Fruit fly (Drosophila melanogaster) whole organism, embryonic: ENCODE measurements around the gene Agpat1.
A peak's percentile ranks its signal among the peaks of the same experiment; 100 is the strongest.

Experiments
- Aef1 ChIP-seq: fragments of 200-800 bp; sonication (Bioruptor generic); IDR thresholded peaks from 3 replicates; pipeline ENCODE4 v1.3.6; 2022; ENCODE audit warnings: missing biosample characterization, missing genetic modification characterization
- Atf3 ChIP-seq: fragments of 200-800 bp; sonication (Bioruptor generic); optimal IDR thresholded peaks from 3 replicates; lab custom pipeline; 2016; ENCODE audit warnings: missing biosample characterization, missing genetic modification characterization
- B-H2 ChIP-seq: fragments of 200-800 bp; sonication (Bioruptor generic); optimal IDR thresholded peaks from 2 replicates; lab custom pipeline; 2018; ENCODE audit warnings: missing biosample characterization, mild to moderate bottlenecking, missing genetic modification characterization
- BEAF-32 ChIP-seq: fragments of 200-800 bp; sonication (Bioruptor generic); optimal IDR thresholded peaks from 3 replicates; lab custom pipeline; 2017; ENCODE audit warnings: missing biosample characterization, missing genetic modification characterization, mild to moderate bottlenecking, moderate library complexity, missing genetic modification reagents
- CG10321 ChIP-seq: fragments of 200-800 bp; sonication (Bioruptor generic); IDR thresholded peaks from 2 replicates; pipeline ENCODE4 v1.3.6; 2022; ENCODE audit warnings: missing biosample characterization, missing genetic modification characterization
- CG10959 ChIP-seq: fragments of 200-800 bp; sonication (Bioruptor generic); IDR thresholded peaks from 2 replicates; pipeline ENCODE4 v1.3.6; 2022; ENCODE audit warnings: missing biosample characterization, missing genetic modification characterization
- CG11695 ChIP-seq: fragments of 200-800 bp; sonication (Bioruptor generic); IDR thresholded peaks from 3 replicates; pipeline ENCODE4 v1.3.6; 2022; ENCODE audit warnings: missing biosample characterization, missing genetic modification characterization
- CG11696 ChIP-seq: fragments of 200-800 bp; sonication (Bioruptor generic); IDR thresholded peaks from 2 replicates; pipeline ENCODE4 v1.3.6; 2022; ENCODE audit warnings: missing biosample characterization, missing genetic modification characterization
- CG12236 ChIP-seq: fragments of 200-800 bp; sonication (Bioruptor generic); optimal IDR thresholded peaks from 2 replicates; lab custom pipeline; 2016; ENCODE audit warnings: missing biosample characterization, missing genetic modification characterization
- CG12942 ChIP-seq: fragments of 200-800 bp; sonication (Bioruptor generic); optimal IDR thresholded peaks from 3 replicates; lab custom pipeline; 2016; ENCODE audit warnings: missing biosample characterization, missing genetic modification characterization
- CG13894 ChIP-seq: fragments of 200-800 bp; sonication (Bioruptor generic); optimal IDR thresholded peaks from 3 replicates; lab custom pipeline; 2018; ENCODE audit warnings: missing biosample characterization, mild to moderate bottlenecking, missing genetic modification characterization, moderate library complexity
- CG14965 ChIP-seq: fragments of 200-800 bp; sonication (Bioruptor generic); optimal IDR thresholded peaks from 2 replicates; lab custom pipeline; 2016; ENCODE audit warnings: missing biosample characterization, missing genetic modification characterization, borderline replicate concordance
- CG15073 ChIP-seq: fragments of 200-800 bp; sonication (Bioruptor generic); optimal IDR thresholded peaks from 2 replicates; lab custom pipeline; 2016; ENCODE audit warnings: missing biosample characterization, missing genetic modification characterization
- CG1529 ChIP-seq: fragments of 200-800 bp; sonication (Bioruptor generic); optimal IDR thresholded peaks from 3 replicates; lab custom pipeline; 2018; ENCODE audit warnings: missing biosample characterization, missing genetic modification characterization
- CG16779 ChIP-seq: fragments of 200-800 bp; sonication (Bioruptor generic); IDR thresholded peaks from 2 replicates; pipeline ENCODE4 v1.3.6; 2022; ENCODE audit warnings: missing biosample characterization, missing genetic modification characterization
- CG18476 ChIP-seq: fragments of 200-800 bp; sonication (Bioruptor generic); optimal IDR thresholded peaks from 2 replicates; lab custom pipeline; 2016; ENCODE audit warnings: missing biosample characterization, mild to moderate bottlenecking, missing genetic modification characterization
- CG2712 ChIP-seq: fragments of 200-800 bp; optimal IDR thresholded peaks from 3 replicates; lab custom pipeline; 2019; ENCODE audit warnings: missing biosample characterization, mild to moderate bottlenecking, missing genetic modification characterization, moderate library complexity
- CG2889 ChIP-seq: fragments of 200-800 bp; sonication (Bioruptor generic); IDR thresholded peaks from 3 replicates; pipeline ENCODE4 v1.3.6; 2022; ENCODE audit warnings: missing biosample characterization, missing genetic modification characterization
- CG30403 ChIP-seq: fragments of 200-800 bp; sonication (Bioruptor generic); optimal IDR thresholded peaks from 3 replicates; lab custom pipeline; 2016; ENCODE audit warnings: missing biosample characterization, missing genetic modification characterization
- CG33213 ChIP-seq: fragments of 200-800 bp; sonication (Bioruptor generic); optimal IDR thresholded peaks from 3 replicates; lab custom pipeline; 2016; ENCODE audit warnings: missing biosample characterization, missing genetic modification characterization
- CG34376 ChIP-seq: fragments of 200-800 bp; sonication (Bioruptor generic); optimal IDR thresholded peaks from 2 replicates; lab custom pipeline; 2018; ENCODE audit warnings: missing biosample characterization, mild to moderate bottlenecking, missing genetic modification characterization
- CG3726 ChIP-seq: fragments of 200-800 bp; sonication (Bioruptor generic); IDR thresholded peaks from 3 replicates; pipeline ENCODE4, ENCODE4 v1.3.6; 2022; ENCODE audit warnings: missing biosample characterization, missing genetic modification characterization
- CG3847 ChIP-seq: fragments of 200-800 bp; sonication (Bioruptor generic); IDR thresholded peaks from 2 replicates; pipeline ENCODE4 v1.3.6; 2022; ENCODE audit warnings: missing biosample characterization, missing genetic modification characterization
- CG42726 ChIP-seq: fragments of 200-800 bp; sonication (Bioruptor generic); IDR thresholded peaks from 2 replicates; pipeline ENCODE4 v1.3.6; 2022; ENCODE audit warnings: missing biosample characterization, missing genetic modification characterization; ENCODE audit not compliant: partially characterized antibody
- CG4360 ChIP-seq: fragments of 200-800 bp; sonication (Bioruptor generic); IDR thresholded peaks from 2 replicates; pipeline ENCODE4 v1.3.6; 2022; ENCODE audit warnings: missing biosample characterization, missing genetic modification characterization
- CG6689 ChIP-seq: fragments of 200-800 bp; sonication (Bioruptor generic); IDR thresholded peaks from 2 replicates; pipeline ENCODE4 v1.3.6; 2022; ENCODE audit warnings: missing biosample characterization, missing genetic modification characterization
- CG8359 ChIP-seq: fragments of 200-800 bp; sonication (Bioruptor generic); optimal IDR thresholded peaks from 2 replicates; lab custom pipeline; 2017; ENCODE audit warnings: missing biosample characterization, mild to moderate bottlenecking, missing genetic modification characterization, borderline replicate concordance
- Deaf1 ChIP-seq: fragments of 200-800 bp; optimal IDR thresholded peaks from 3 replicates; lab custom pipeline; 2019; ENCODE audit warnings: missing biosample characterization, mild to moderate bottlenecking, missing genetic modification characterization, moderate library complexity
- Doc2 ChIP-seq: fragments of 200-800 bp; sonication (Bioruptor generic); IDR thresholded peaks from 2 replicates; pipeline ENCODE4 v1.3.6; 2022; ENCODE audit warnings: missing biosample characterization, missing genetic modification characterization
- Fer1 ChIP-seq: fragments of 200-800 bp; sonication (Bioruptor generic); optimal IDR thresholded peaks from 2 replicates; lab custom pipeline; 2017; ENCODE audit warnings: missing biosample characterization, mild to moderate bottlenecking, missing genetic modification characterization
- HHEX ChIP-seq: fragments of 200-800 bp; sonication (Bioruptor generic); optimal IDR thresholded peaks from 3 replicates; lab custom pipeline; 2017; ENCODE audit warnings: missing biosample characterization, mild to moderate bottlenecking, missing genetic modification characterization, missing genetic modification reagents
- Hand ChIP-seq: fragments of 200-800 bp; sonication (Bioruptor generic); optimal IDR thresholded peaks from 2 replicates; lab custom pipeline; 2017; ENCODE audit warnings: mild to moderate bottlenecking, missing biosample characterization, missing genetic modification reagents, missing genetic modification characterization
- Jarid2 ChIP-seq: fragments of 200-800 bp; sonication (Bioruptor generic); optimal IDR thresholded peaks from 3 replicates; lab custom pipeline; 2017; ENCODE audit warnings: mild to moderate bottlenecking, missing biosample characterization, missing genetic modification reagents, missing genetic modification characterization
- Pdp1 ChIP-seq, 2 experiments: fragments of 200-800 bp; sonication (Bioruptor generic); optimal IDR thresholded peaks; 3 replicates each; lab custom pipeline; 2016; ENCODE audit warnings: missing biosample characterization in 2 of 2, missing genetic modification characterization in 2 of 2, mild to moderate bottlenecking in 1 of 2, moderate library complexity in 1 of 2
- Rx ChIP-seq: fragments of 200-800 bp; sonication (Bioruptor generic); IDR thresholded peaks from 2 replicates; pipeline ENCODE4 v1.3.6; 2022; ENCODE audit warnings: missing biosample characterization, missing genetic modification characterization
- Sox100B ChIP-seq: fragments of 200-800 bp; sonication (Bioruptor generic); optimal IDR thresholded peaks from 3 replicates; lab custom pipeline; 2018; ENCODE audit warnings: missing biosample characterization, mild to moderate bottlenecking, missing genetic modification characterization
- bowl ChIP-seq: fragments of 200-800 bp; sonication (Bioruptor generic); IDR thresholded peaks from 2 replicates; pipeline ENCODE4 v1.3.6; 2022; ENCODE audit warnings: missing biosample characterization, missing genetic modification characterization
- chinmo ChIP-seq: fragments of 200-800 bp; sonication (Bioruptor generic); IDR thresholded peaks from 4 replicates; pipeline ENCODE4 v1.3.6; 2022; ENCODE audit warnings: missing biosample characterization, missing genetic modification characterization; ENCODE audit not compliant: partially characterized antibody
- da ChIP-seq: fragments of 200-800 bp; sonication (Bioruptor generic); optimal IDR thresholded peaks from 2 replicates; lab custom pipeline; 2016; ENCODE audit warnings: missing biosample characterization, missing genetic modification characterization
- dan ChIP-seq: fragments of 200-800 bp; sonication (Bioruptor generic); IDR thresholded peaks from 2 replicates; pipeline ENCODE4 v1.3.6; 2022; ENCODE audit warnings: missing biosample characterization, missing genetic modification characterization
- danr ChIP-seq: fragments of 200-800 bp; sonication (Bioruptor generic); IDR thresholded peaks from 2 replicates; pipeline ENCODE4 v1.3.6; 2022; ENCODE audit warnings: missing biosample characterization, missing genetic modification characterization
- ems ChIP-seq: fragments of 200-800 bp; sonication (Bioruptor generic); optimal IDR thresholded peaks from 3 replicates; lab custom pipeline; 2016; ENCODE audit warnings: missing biosample characterization, missing genetic modification characterization
- ftz-f1 ChIP-seq: fragments of 200-800 bp; sonication (Bioruptor generic); optimal IDR thresholded peaks from 2 replicates; lab custom pipeline; 2016; ENCODE audit warnings: missing biosample characterization, missing genetic modification characterization
- ind ChIP-seq: fragments of 200-800 bp; sonication (Bioruptor generic); optimal IDR thresholded peaks from 3 replicates; lab custom pipeline; 2016; ENCODE audit warnings: missing biosample characterization, missing genetic modification characterization
- ken ChIP-seq: fragments of 200-800 bp; sonication (Bioruptor generic); IDR thresholded peaks from 3 replicates; pipeline ENCODE4 v1.3.6; 2022; ENCODE audit warnings: missing biosample characterization, missing genetic modification characterization
- kni ChIP-seq: fragments of 200-800 bp; sonication (Bioruptor generic); optimal IDR thresholded peaks from 3 replicates; lab custom pipeline; 2017; ENCODE audit warnings: mild to moderate bottlenecking, missing biosample characterization, missing genetic modification reagents, missing genetic modification characterization
- mirr ChIP-seq: fragments of 200-800 bp; sonication (Bioruptor generic); optimal IDR thresholded peaks from 3 replicates; lab custom pipeline; 2018; ENCODE audit warnings: missing biosample characterization, mild to moderate bottlenecking, missing genetic modification characterization
- otp ChIP-seq: fragments of 200-800 bp; sonication (Bioruptor generic); IDR thresholded peaks from 3 replicates; pipeline ENCODE4, ENCODE4 v1.3.6; 2022; ENCODE audit warnings: missing biosample characterization, missing genetic modification characterization
- pho ChIP-seq: fragments of 200-800 bp; sonication (Bioruptor generic); optimal IDR thresholded peaks from 2 replicates; lab custom pipeline; 2016; ENCODE audit warnings: missing biosample characterization, missing genetic modification characterization
- sug ChIP-seq: fragments of 200-800 bp; optimal IDR thresholded peaks from 2 replicates; lab custom pipeline; 2019; ENCODE audit warnings: missing biosample characterization, mild to moderate bottlenecking, missing genetic modification characterization, moderate library complexity
- usp ChIP-seq: fragments of >200 bp; optimal IDR thresholded peaks from 2 replicates; lab custom pipeline; 2017; ENCODE audit warnings: missing biosample characterization, missing genetic modification characterization
- wdn ChIP-seq: fragments of 200-800 bp; sonication (Bioruptor generic); IDR thresholded peaks from 2 replicates; pipeline ENCODE4 v1.3.6; 2022; ENCODE audit warnings: missing biosample characterization, missing genetic modification characterization
- zfh2 ChIP-seq: fragments of 200-800 bp; sonication (Bioruptor generic); optimal IDR thresholded peaks from 2 replicates; lab custom pipeline; 2016; ENCODE audit warnings: missing biosample characterization, missing genetic modification characterization

The Agpat1 gene

dm6 chrX:12756374-12756721 is 8.7 kb upstream of the Agpat1 start (continued):
- TF ChIP-seq ems, result no peak
- TF ChIP-seq CG4360, result peak; percentile 33; the same call in 1 of the 2 replicates
- no peak for TF ChIP-seq Doc2 (GFP tag; lab: Robert Waterston, UW)
- no peak for TF ChIP-seq Hand (GFP tag; lab: Kevin White, UChicago)
- TF ChIP-seq CG33213, result no peak
- TF ChIP-seq chinmo (GFP tag; lab: Robert Waterston, UW), result peak; percentile 94
- no peak for TF ChIP-seq wdn (GFP tag; lab: Robert Waterston, UW)
- TF ChIP-seq otp (GFP tag; lab: Robert Waterston, UW), result no peak
- TF ChIP-seq CG15073, result no peak
- TF ChIP-seq CG16779 (GFP tag; lab: Robert Waterston, UW), result no peak
- TF ChIP-seq da (GFP tag; lab: Kevin White, UChicago), result no peak
- TF ChIP-seq CG11695 (GFP tag; lab: Robert Waterston, UW), result no peak
- TF ChIP-seq CG10321 (GFP tag; lab: Robert Waterston, UW), result peak; percentile 90
- peak; percentile 58 for TF ChIP-seq B-H2
- TF ChIP-seq pho (GFP tag; lab: Kevin White, UChicago), result no peak
- TF ChIP-seq dan (GFP tag; lab: Robert Waterston, UW), result no peak
- no peak for TF ChIP-seq Deaf1 (tag; lab: Kevin White, UChicago)
- no peak for TF ChIP-seq CG6689
- TF ChIP-seq CG1529, result no peak
- no peak for TF ChIP-seq ken (GFP tag; lab: Robert Waterston, UW)
- no peak for TF ChIP-seq Fer1
- TF ChIP-seq CG42726, result 0 out of 2 replicates have a peak, but pooled peaks have one; percentile 34
- TF ChIP-seq Aef1, result peak; percentile 68
- TF ChIP-seq HHEX, result no peak
- TF ChIP-seq CG12236, result no peak
- peak; percentile 67 for TF ChIP-seq CG13894 (tag; lab: Kevin White, UChicago)
- no peak for TF ChIP-seq Rx (GFP tag; lab: Robert Waterston, UW)
- TF ChIP-seq CG10959 (GFP tag; lab: Robert Waterston, UW), result no peak
- TF ChIP-seq mirr (GFP tag; lab: Kevin White, UChicago), result peak; percentile 92
- TF ChIP-seq CG30403 (GFP tag; lab: Kevin White, UChicago), result no peak
- TF ChIP-seq Sox100B (GFP tag; lab: Kevin White, UChicago), result no peak
- no peak for TF ChIP-seq CG12942 (GFP tag; lab: Kevin White, UChicago)
- TF ChIP-seq CG2889 (GFP tag; lab: Robert Waterston, UW), result no peak
- no peak for TF ChIP-seq BEAF-32
- peak; percentile 41 for TF ChIP-seq sug (tag; lab: Kevin White, UChicago)
- TF ChIP-seq zfh2 (GFP tag; lab: Kevin White, UChicago), result no peak
- no peak for TF ChIP-seq CG3726 (GFP tag; lab: Robert Waterston, UW)
- TF ChIP-seq ind (GFP tag; lab: Kevin White, UChicago), result no peak
- TF ChIP-seq Atf3 (GFP tag; lab: Kevin White, UChicago), result no peak
- no peak for TF ChIP-seq CG2712 (tag; lab: Kevin White, UChicago)
- no peak for TF ChIP-seq CG18476 (GFP tag; lab: Kevin White, UChicago)
- no peak for TF ChIP-seq danr
- peak; percentile 74 for TF ChIP-seq CG34376 (GFP tag; lab: Kevin White, UChicago)
- no peak for TF ChIP-seq CG11696 (GFP tag; lab: Robert Waterston, UW)
- TF ChIP-seq bowl (GFP tag; lab: Robert Waterston, UW), result no peak
- no peak for TF ChIP-seq Jarid2 (GFP tag; lab: Kevin White, UChicago)
- no peak for TF ChIP-seq usp (GFP tag; lab: Kevin White, UChicago)
- TF ChIP-seq CG8359 (GFP tag; lab: Kevin White, UChicago), result no peak
- peak; percentile 99 for TF ChIP-seq ftz-f1 (GFP tag; lab: Kevin White, UChicago)
- TF ChIP-seq CG3847, result no peak
- peak in 1 of 2 experiments; percentile 5 for TF ChIP-seq Pdp1 (GFP tag; optimal IDR thresholded peaks at IDR 0.05; lab: Kevin White, UChicago)
- peak; percentile 65 for TF ChIP-seq kni
- TF ChIP-seq CG14965 (GFP tag; lab: Kevin White, UChicago), result no peak
